Worm (Caenorhabditis elegans): ENCODE measurements around the gene osm-3.

Gene osm-3

DNA sequence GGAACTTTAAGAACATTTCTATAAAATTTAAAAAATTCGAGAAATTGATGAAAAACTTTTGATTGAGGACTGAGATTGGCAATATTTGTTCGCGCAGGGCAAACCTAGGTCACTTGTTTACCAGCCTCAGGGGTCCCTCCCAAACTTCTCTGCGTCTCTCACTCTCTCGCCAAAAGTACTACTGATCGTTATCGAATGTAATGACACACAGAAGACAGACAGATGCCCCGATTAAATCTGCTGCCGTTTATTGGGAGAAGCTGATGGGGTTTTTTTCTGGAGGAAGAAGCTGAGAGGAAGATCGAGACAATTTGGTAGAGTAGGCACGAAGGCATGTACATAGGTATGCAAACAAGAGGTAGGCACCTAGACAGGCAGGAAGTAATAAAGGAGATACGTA lies 24.5 kb upstream of the osm-3 start:
- TF ChIP-seq W03F9.2 (tag; optimal IDR thresholded peaks at IDR 0.05) (no peak), him-1 (tag; optimal IDR thresholded peaks at IDR 0.05) (no peak), dao-5 (tag; optimal IDR thresholded peaks at IDR 0.05) (no peak)

DNA sequence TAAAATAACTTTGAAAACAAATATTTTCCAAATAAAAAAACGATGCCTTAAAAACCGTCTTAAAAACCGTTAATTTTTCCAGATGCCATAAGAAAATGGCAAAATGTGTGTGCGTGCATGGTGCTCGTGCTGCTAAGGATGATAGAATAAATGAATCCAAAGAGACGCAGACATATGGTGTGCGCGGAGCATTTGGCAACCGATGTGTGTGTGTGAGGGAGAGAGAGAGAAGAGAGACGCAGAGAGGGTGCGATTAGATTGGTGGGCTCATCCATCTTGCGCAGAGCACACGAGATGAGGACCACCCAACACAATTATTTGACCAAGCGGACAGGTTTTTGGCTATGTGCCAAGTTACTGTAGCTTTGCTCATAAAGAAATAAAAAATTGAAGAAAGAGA lies 23.9 kb upstream of the osm-3 start:
- TF ChIP-seq W03F9.2 (tag; optimal IDR thresholded peaks at IDR 0.05) (no peak), him-1 (tag; optimal IDR thresholded peaks at IDR 0.05) (no peak), dao-5 (tag; optimal IDR thresholded peaks at IDR 0.05) (no peak)

DNA sequence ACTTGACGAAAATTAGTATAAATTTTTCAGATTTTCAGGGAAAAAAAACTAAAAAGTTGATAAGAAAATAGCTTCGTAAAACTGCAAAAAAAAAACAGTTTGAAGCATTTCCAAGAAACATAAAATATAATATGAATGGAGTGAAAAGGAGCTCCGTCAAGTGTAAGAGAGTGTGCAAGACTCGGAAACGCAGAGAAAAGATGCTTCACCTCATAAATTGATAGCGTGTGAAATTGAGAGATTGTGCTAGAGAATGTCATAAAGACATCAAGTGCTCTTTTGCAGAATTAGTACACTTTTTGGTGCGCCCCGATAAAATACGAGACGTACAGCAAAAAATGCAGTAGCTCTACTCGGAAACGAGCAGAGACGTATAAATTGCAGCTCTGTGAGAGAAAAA lies 20.7 kb upstream of the osm-3 start:
- no peak for TF ChIP-seq dao-5 (tag; optimal IDR thresholded peaks at IDR 0.05)
- no peak for TF ChIP-seq W03F9.2 (tag; optimal IDR thresholded peaks at IDR 0.05)
- TF ChIP-seq him-1 (tag; optimal IDR thresholded peaks at IDR 0.05) = no peak

DNA sequence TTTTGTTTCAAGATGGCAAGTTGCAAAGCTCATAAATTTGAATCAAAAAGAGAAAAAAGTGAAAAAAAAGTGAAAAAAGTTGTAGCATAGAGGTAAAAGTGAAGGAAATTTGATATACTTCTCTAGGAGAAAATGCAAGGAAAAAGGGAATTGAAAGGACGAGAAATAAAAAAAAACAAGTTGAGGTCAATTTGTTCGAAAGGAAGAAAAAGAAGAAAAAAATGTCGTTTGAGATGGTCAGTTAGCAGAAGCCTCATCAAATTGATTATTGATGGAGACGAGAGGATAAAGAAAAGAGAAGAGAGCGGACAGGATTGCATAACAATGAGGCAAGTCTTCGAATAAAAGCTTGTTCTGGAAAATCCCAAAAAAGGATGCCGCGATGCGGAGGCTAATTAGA lies 19.3 kb upstream of the osm-3 start:
- no peak for TF ChIP-seq W03F9.2 (tag; optimal IDR thresholded peaks at IDR 0.05)

DNA sequence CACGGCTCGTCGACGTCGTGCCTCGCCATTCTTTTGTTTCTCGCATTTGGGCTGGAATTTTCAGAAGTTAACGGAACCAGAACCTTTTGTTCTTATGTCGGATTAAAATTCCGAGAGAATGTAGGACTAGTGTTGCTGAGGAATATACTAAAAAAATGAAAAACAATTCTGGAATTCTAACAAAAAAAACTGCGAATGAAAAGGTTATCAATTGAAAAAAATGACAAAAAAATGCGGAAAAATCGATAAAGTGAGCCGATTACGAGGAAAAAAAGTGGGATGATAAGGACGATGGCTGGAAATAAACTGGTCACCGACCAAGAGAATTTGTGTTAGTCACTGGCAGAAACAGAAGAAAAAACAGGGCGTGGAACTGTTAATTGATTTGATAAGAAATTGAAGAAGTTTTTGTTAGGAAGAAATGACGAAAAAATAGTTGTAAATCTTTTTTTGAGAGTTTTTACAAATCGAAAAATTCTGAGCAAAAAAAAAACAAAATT lies 18.5 kb upstream of the osm-3 start, which contains the start of gene bris-1:
TSS of gene bris-1 (minus strand) at position 51 of the 500 bp plus-strand sequence.
- TF ChIP-seq dao-5 (tag; optimal IDR thresholded peaks at IDR 0.05) (no peak), W03F9.2 (tag; optimal IDR thresholded peaks at IDR 0.05) (no peak), him-1 (tag; optimal IDR thresholded peaks at IDR 0.05) (no peak)

DNA sequence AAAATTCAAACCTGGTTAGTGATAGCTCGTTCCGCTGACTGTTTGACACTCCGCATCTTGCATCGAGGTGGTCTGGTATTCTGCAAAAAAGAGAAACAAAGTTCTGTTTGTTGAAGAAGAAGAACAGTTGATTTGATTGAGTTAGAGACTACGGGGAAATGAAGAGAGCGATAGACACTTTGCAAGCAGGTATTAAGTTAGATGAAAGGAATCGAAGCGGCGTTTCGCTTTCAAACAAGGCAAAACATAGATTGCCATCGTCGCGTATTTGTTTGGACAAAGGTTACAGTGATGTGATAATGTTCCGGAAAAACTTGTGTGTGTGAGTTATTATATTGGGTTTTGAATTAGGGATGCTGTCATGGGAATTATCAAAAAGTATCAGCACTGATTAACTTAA lies 16.4 kb upstream of the osm-3 start:
- TF ChIP-seq him-1 (tag; optimal IDR thresholded peaks at IDR 0.05) (no peak), dao-5 (tag; optimal IDR thresholded peaks at IDR 0.05) (no peak), W03F9.2 (tag; optimal IDR thresholded peaks at IDR 0.05) (no peak)

DNA sequence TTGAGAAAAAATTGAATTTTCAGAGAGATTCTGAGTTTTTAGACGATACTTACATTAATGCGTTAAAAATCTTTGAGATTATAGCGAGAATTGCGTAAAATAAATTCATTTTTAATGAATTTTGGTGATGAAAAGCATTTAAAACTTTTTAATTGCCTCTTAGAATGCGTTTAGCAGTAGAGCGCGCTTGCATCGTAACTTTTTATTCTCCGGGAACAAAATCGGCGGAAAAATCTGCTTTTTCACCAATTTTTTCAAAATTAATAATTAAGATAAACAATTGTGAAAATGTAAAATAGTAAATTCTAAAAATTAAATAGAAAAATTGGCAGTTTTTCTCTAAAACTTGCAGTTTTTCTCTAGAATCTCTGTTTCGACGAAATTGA lies 14.4 kb upstream of the osm-3 start:
- TF ChIP-seq dao-5 (tag; optimal IDR thresholded peaks at IDR 0.05) = no peak
- TF ChIP-seq W03F9.2 (tag; optimal IDR thresholded peaks at IDR 0.05) = no peak
- no peak for TF ChIP-seq him-1 (tag; optimal IDR thresholded peaks at IDR 0.05)

DNA sequence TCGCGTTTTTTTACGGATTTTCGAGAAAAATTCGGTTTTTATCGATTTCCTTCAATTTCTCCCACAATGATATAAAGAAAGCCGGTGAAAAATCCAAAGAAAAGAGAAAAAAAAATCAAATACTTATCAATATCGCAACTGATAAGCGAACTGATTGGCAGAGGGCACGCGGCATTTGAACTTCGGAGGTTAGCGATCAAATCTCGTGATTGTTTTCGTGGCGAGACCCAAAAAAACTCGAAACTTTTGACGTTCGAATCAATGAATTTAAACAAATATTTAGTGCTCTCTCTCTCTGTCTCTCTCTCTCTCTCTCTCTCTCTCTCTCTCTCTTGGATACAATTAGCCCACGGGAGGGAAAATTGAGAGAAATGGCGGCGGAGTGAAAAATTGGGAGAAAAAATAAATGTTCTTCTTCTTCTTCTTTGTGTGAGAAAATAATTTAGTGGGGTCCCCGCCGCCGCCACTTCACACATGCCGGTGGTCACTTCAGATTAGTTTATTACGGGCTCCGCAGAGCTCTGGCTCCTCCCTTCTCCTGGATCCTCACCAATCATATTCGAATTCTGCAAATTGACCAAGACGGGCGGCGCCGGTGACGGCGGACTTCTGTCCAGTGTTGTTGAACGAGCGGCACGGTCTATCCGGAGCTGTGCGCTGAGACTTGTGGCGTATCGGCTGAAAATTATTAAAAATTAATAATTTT lies 13.9 kb upstream of the osm-3 start:
- TF ChIP-seq dao-5 (tag; optimal IDR thresholded peaks at IDR 0.05) (no peak), him-1 (tag; optimal IDR thresholded peaks at IDR 0.05) (no peak), W03F9.2 (tag; optimal IDR thresholded peaks at IDR 0.05) (no peak)

DNA sequence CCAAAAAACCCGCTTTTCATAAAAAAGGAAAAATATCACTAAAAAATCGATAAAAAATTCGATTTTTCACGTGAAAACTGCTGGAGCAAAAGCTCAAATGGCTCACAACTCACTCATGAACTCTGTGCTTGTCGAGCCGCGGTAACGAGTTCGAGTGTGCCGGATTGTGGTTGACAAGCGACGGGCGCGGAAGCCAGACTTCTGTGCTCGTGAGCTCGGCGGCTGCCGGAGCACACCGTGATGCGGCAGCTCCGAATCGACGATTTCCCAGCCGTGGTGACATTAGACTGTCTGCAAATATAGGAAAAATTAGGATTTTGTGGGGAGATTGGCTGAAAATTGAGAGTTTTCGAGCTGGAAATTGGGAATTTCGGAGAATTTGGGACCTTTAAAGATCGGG lies 12.0 kb upstream of the osm-3 start:
- TF ChIP-seq him-1 (tag; optimal IDR thresholded peaks at IDR 0.05) (no peak), dao-5 (tag; optimal IDR thresholded peaks at IDR 0.05) (no peak), W03F9.2 (tag; optimal IDR thresholded peaks at IDR 0.05) (no peak)

DNA sequence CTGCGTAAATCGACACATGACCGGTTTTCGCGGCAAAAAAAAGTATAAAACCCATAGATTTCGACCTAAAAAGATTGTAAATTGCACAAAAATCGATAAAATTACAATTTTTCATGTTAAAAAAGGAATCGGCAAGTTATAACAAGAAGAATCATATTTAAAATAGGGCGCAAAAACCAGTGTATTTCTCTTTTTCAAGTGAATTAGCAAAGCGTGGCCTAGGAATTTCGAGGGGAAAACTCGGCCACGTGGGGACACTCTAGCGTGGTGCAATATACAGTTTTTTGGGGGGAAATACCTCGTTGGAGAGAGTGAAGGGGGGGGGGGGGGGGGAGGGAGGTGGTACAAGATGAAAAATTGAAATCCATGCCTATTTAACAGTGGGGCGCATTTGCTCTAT lies 6.7 kb upstream of the osm-3 start:
- TF ChIP-seq W03F9.2 (tag; optimal IDR thresholded peaks at IDR 0.05) = no peak
- TF ChIP-seq dao-5 (tag; optimal IDR thresholded peaks at IDR 0.05) = no peak
- TF ChIP-seq him-1 (tag; optimal IDR thresholded peaks at IDR 0.05) = no peak

DNA sequence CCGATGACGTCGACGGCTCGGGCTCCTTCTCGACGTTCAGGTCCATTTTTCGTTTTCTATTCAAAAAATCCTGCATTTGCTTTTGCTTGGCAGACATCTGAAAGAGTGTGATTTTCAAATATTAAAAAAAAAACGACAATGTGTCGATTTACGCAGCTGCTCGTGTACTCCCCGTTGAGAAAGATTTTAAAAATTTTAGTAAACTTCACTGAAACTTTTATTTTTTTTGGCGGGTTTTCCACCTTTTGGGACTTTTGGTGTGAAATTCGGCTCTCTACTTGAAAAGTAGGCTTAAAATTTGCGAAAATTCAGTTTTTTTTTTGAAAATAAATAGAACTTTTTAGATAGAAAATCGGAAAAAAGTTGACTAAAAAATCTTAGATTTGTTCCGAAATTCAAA lies 6.2 kb upstream of the osm-3 start, which contains the start of gene M02B7.7:
TSS of gene M02B7.7 (minus strand) at position 101 of the 400 bp plus-strand sequence.
- TF ChIP-seq W03F9.2 (tag; optimal IDR thresholded peaks at IDR 0.05) (no peak), dao-5 (tag; optimal IDR thresholded peaks at IDR 0.05) (no peak), him-1 (tag; optimal IDR thresholded peaks at IDR 0.05) (no peak)

DNA sequence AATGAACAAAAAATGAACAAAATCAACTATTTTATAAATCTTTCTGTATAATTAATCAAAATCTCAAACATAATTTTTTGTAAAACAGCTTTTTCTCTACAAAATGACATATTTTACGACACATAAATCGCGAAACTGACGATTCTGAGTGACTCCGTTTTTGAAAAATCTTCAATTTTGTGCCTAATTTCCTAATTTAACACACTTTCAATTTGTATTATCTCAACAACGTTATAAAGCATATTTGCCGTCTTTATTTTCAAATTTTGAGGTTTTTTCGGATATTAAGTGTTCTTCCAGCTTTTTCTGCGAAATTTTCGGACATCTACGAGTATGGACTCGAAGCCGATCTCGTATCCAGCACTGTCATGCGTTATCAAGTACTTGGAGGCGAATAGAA lies 4.4 kb upstream of the osm-3 start, which contains the start of gene fbxc-47:
TSS of gene fbxc-47 (plus strand) at position 301 of the 400 bp plus-strand sequence.
- TF ChIP-seq W03F9.2 (tag; optimal IDR thresholded peaks at IDR 0.05) = no peak
- TF ChIP-seq him-1 (tag; optimal IDR thresholded peaks at IDR 0.05) = no peak
- no peak for TF ChIP-seq dao-5 (tag; optimal IDR thresholded peaks at IDR 0.05)

DNA sequence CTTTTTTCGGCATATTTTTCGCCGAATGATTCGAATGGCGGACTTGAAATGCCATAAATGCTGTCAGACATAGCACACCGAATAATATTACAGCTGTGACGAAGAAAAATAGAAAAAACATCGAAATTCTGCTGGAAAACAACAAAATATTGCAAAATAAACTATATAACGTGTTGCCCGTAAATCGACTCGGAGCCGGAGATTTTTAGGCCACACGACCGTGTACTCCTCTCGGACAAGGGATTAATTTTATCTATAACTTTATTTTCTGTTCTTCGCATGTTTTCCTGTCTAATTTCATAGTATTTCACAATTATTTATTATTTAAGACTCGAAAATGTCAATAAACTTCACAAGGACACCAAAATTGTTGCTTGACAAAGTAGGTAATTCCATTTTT lies 2.4 kb upstream of the osm-3 start, which contains the start of the genes algn-14 and M02B7.2:
TSS of gene algn-14 (minus strand) at position 175 of the 400 bp plus-strand sequence.
TSS of gene M02B7.2 (plus strand) at position 330 of the 400 bp plus-strand sequence.
- TF ChIP-seq him-1 (tag; optimal IDR thresholded peaks at IDR 0.05) (no peak), W03F9.2 (tag; optimal IDR thresholded peaks at IDR 0.05) (peak; percentile 49), dao-5 (tag; optimal IDR thresholded peaks at IDR 0.05) (no peak)

DNA sequence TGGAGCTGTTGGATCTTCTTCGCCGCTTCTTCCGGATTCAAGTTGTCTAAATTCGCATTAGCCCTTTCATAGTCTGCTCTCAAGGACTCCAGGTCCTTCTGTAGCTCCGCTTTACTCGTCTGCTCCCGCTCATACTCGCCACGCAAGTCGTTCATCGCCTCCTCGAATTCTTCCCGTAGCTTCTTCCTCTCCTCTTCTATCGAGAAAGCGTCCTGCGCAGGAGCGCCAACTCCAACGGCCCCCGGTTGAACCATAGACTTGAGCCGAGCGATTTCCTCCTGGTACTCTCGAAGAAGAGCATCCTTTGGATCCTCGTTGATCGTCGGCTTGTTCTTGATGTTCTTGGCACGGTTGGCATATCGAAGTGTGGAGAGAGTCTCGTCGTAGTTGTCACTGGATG lies 3.4 kb downstream of the osm-3 start:
- no peak for TF ChIP-seq W03F9.2 (tag; optimal IDR thresholded peaks at IDR 0.05)
- TF ChIP-seq him-1 (tag; optimal IDR thresholded peaks at IDR 0.05) = no peak
- TF ChIP-seq dao-5 (tag; optimal IDR thresholded peaks at IDR 0.05) = no peak

DNA sequence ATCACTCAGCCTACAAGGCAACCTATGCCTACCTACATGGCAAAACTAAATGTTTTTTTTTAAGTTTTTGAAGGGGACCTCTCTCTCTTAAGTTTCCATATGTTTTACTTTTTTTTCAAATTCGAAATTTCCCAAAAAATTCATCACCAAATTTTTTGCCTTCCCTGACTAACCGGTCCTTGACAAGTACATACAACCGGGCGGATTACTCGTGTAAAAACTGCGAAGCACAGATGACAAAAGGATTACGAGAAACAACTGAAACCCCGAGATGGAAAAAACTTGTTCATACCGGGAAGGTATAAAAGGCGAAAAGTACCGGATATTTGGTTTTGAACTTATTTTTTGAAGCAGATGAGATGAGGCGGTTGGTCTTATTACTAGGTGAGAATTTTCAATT lies 6.4 kb downstream of the osm-3 start, which contains the start of gene K09B3.1:
TSS of gene K09B3.1 (plus strand) at position 301 of the 400 bp plus-strand sequence.
- TF ChIP-seq dao-5 (tag; optimal IDR thresholded peaks at IDR 0.05) = no peak
- no peak for TF ChIP-seq W03F9.2 (tag; optimal IDR thresholded peaks at IDR 0.05)
- TF ChIP-seq him-1 (tag; optimal IDR thresholded peaks at IDR 0.05) = no peak
